Fruit fly (Drosophila melanogaster) whole organism, pupa: ENCODE results near the gene Dis3l2.

Source experiments
- Ets98B ChIP-seq: fragments of 200-800 bp; sonication (Bioruptor generic); IDR thresholded peaks from 2 replicates; pipeline ENCODE4 v1.3.6; 2022; ENCODE audit warnings: missing biosample characterization, missing genetic modification characterization
- Snoo ChIP-seq: fragments of 200-800 bp; sonication (Bioruptor generic); optimal IDR thresholded peaks from 3 replicates; lab custom pipeline; 2017; ENCODE audit warnings: missing biosample characterization, mild to moderate bottlenecking, missing genetic modification characterization, inconsistent platforms

DNA sequence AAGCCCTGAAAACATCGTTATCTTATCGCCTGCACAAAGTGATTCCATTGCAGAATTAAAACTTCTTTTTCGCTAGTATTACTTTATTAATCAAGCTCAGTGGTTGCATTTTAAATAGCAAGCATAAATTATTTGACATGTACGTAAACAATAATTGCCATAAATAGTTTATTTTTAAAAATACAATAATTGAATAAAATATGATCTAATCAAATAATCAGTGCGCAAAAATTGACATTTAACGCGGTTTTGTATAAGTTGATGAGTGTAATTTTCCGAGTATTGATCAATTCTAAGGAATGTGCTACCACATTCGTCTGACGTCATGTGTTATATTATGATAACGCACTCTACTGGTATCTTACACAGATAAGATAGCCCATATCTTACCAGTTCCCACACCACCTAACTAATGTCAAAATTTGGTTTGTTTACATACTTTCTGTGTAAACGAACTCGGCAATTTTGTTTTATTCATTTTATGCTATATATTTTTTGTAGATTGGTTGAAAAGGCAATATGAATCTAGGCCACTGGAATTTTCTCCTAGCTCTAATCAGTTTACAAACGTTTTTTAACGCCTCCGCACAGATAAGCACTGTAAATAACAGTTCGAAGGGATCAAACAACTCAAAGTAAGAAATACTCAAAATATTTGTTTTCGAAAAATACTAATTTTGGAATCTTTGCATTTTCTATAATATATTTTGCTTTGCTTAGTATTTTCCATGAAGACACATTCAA, 35.1 kb downstream of the Dis3l2 start, which contains the start of gene mthl14:
- no peak for TF ChIP-seq Ets98B (GFP tag; lab: Robert Waterston, UW)
- TF ChIP-seq Snoo (tag; lab: Kevin White, UChicago) = no peak
